Worm (Caenorhabditis elegans): ENCODE measurements around the gene ufm-1.

DNA sequence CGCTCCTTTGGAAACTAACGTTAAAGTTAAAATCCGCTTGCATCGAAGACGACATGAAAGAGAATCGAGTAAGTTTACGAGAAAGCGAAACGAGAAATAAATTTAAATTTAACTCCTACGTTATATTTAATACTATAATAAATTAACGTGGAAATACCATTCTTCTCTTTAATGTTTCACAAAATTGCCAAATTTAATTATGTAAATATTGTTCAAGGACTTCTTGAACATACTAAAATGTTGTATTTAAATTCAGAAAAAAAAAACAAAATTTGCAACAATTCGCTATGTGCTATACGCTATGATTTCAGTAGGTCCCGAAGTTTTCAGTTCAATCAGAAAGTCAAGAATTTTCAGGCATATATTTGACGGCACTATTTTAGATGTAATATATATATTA is 38.1 kb downstream of the ufm-1 start, which contains the start of gene ZK688.10:
- no peak for TF ChIP-seq blmp-1 (tag; optimal IDR thresholded peaks at IDR 0.05)
- TF ChIP-seq ztf-11 (tag; optimal IDR thresholded peaks at IDR 0.05) = no peak
- no peak for TF ChIP-seq nhr-77 (tag; optimal IDR thresholded peaks at IDR 0.05)
- no peak for TF ChIP-seq zip-4 (GFP tag; optimal IDR thresholded peaks at IDR 0.05)
- TF ChIP-seq nhr-237 (tag; optimal IDR thresholded peaks at IDR 0.05) = no peak
- TF ChIP-seq jun-1 (tag; optimal IDR thresholded peaks at IDR 0.05) = no peak
- TF ChIP-seq ama-1 (optimal IDR thresholded peaks at IDR 0.05) = no peak

All from whole organism, L1 larva.